Fruit fly (Drosophila melanogaster) whole organism, prepupa: ENCODE measurements around the gene Wdr24.

ENCODE experiments used
- Blimp-1 ChIP-seq: fragments of 200-800 bp; sonication (Bioruptor generic); optimal IDR thresholded peaks from 3 replicates; lab custom pipeline; 2017; ENCODE audit warnings: missing biosample characterization, missing genetic modification characterization, mild to moderate bottlenecking, moderate library complexity, missing genetic modification reagents
- CG10631 ChIP-seq: fragments of 200-800 bp; sonication (Bioruptor generic); optimal IDR thresholded peaks from 2 replicates; lab custom pipeline; 2016; ENCODE audit warnings: missing biosample characterization, missing genetic modification characterization
- CG10669 ChIP-seq: fragments of 200-800 bp; sonication (Bioruptor generic); optimal IDR thresholded peaks from 3 replicates; lab custom pipeline; 2018; ENCODE audit warnings: missing biosample characterization, mild to moderate bottlenecking, missing genetic modification characterization, moderate library complexity
- CG11294 ChIP-seq: fragments of 200-800 bp; sonication (Bioruptor generic); IDR thresholded peaks from 2 replicates; pipeline ENCODE4 v1.3.6; 2022; ENCODE audit warnings: missing biosample characterization, missing genetic modification characterization
- CG11762 ChIP-seq: fragments of 200-800 bp; sonication (Bioruptor generic); optimal IDR thresholded peaks from 3 replicates; lab custom pipeline; 2016; ENCODE audit warnings: missing biosample characterization, missing genetic modification characterization; ENCODE audit not compliant: insufficient read depth
- CG11902 ChIP-seq: fragments of 200-800 bp; sonication (Bioruptor generic); optimal IDR thresholded peaks from 3 replicates; lab custom pipeline; 2016; ENCODE audit warnings: missing biosample characterization, missing genetic modification characterization
- CG15336 ChIP-seq: fragments of 200-800 bp; sonication (Bioruptor generic); IDR thresholded peaks from 2 replicates; pipeline ENCODE4 v1.3.6; 2022; ENCODE audit warnings: missing biosample characterization, missing genetic modification characterization
- CG16779 ChIP-seq: fragments of 200-800 bp; sonication (Bioruptor generic); optimal IDR thresholded peaks from 3 replicates; lab custom pipeline; 2017; ENCODE audit warnings: missing biosample characterization, mild to moderate bottlenecking, missing genetic modification characterization
- CG31627 ChIP-seq: fragments of 200-800 bp; sonication (Bioruptor generic); optimal IDR thresholded peaks from 3 replicates; lab custom pipeline; 2016; ENCODE audit warnings: missing biosample characterization, missing genetic modification characterization
- CG32006 ChIP-seq: fragments of 200-800 bp; sonication (Bioruptor generic); optimal IDR thresholded peaks from 3 replicates; lab custom pipeline; 2017; ENCODE audit warnings: missing biosample characterization, mild to moderate bottlenecking, missing genetic modification characterization
- CG34406 ChIP-seq: fragments of 200-800 bp; sonication (Bioruptor generic); optimal IDR thresholded peaks from 3 replicates; lab custom pipeline; 2016; ENCODE audit warnings: missing biosample characterization, missing genetic modification characterization
- CG3919 ChIP-seq: fragments of 200-800 bp; sonication (Bioruptor generic); optimal IDR thresholded peaks from 3 replicates; lab custom pipeline; 2016; ENCODE audit warnings: missing biosample characterization, missing genetic modification characterization
- CG4318 ChIP-seq: fragments of 200-800 bp; sonication (Bioruptor generic); optimal IDR thresholded peaks from 3 replicates; lab custom pipeline; 2017; ENCODE audit warnings: missing biosample characterization, mild to moderate bottlenecking, missing genetic modification characterization
- CG6163 ChIP-seq: fragments of 200-800 bp; sonication (Bioruptor generic); IDR thresholded peaks from 3 replicates; pipeline ENCODE4 v1.3.6; 2022; ENCODE audit warnings: missing biosample characterization, missing genetic modification characterization
- CG6276 ChIP-seq: fragments of 200-800 bp; sonication (Bioruptor generic); optimal IDR thresholded peaks from 2 replicates; lab custom pipeline; 2017; ENCODE audit warnings: missing biosample characterization, mild to moderate bottlenecking, missing genetic modification characterization
- CG6792 ChIP-seq: fragments of 200-800 bp; sonication (Bioruptor generic); optimal IDR thresholded peaks from 3 replicates; lab custom pipeline; 2016; ENCODE audit warnings: missing biosample characterization, missing genetic modification characterization
- CG6854 ChIP-seq: fragments of 200-800 bp; sonication (Bioruptor generic); optimal IDR thresholded peaks from 2 replicates; lab custom pipeline; 2017; ENCODE audit warnings: missing biosample characterization, mild to moderate bottlenecking, missing genetic modification characterization
- CG7368 ChIP-seq: fragments of 200-800 bp; sonication (Bioruptor generic); optimal IDR thresholded peaks from 3 replicates; lab custom pipeline; 2016; ENCODE audit warnings: missing biosample characterization, missing genetic modification characterization
- CG8119 ChIP-seq: fragments of 200-800 bp; sonication (Bioruptor generic); IDR thresholded peaks from 3 replicates; pipeline ENCODE4 v1.3.6; 2022; ENCODE audit warnings: missing biosample characterization, missing genetic modification characterization
- CG8319 ChIP-seq: fragments of 200-800 bp; sonication (Bioruptor generic); optimal IDR thresholded peaks from 3 replicates; lab custom pipeline; 2016; ENCODE audit warnings: missing biosample characterization, missing genetic modification characterization
- CG8632 ChIP-seq: fragments of 200-800 bp; sonication (Bioruptor generic); optimal IDR thresholded peaks from 3 replicates; lab custom pipeline; 2016; ENCODE audit warnings: missing biosample characterization, missing genetic modification characterization
- CG9139 ChIP-seq: fragments of 200-800 bp; sonication (Bioruptor generic); optimal IDR thresholded peaks from 3 replicates; lab custom pipeline; 2017; ENCODE audit warnings: missing biosample characterization, mild to moderate bottlenecking, missing genetic modification characterization
- Eip75B ChIP-seq: fragments of 200-800 bp; sonication (Bioruptor generic); optimal IDR thresholded peaks from 3 replicates; lab custom pipeline; 2016; ENCODE audit warnings: missing biosample characterization, missing genetic modification characterization
- Eip78C ChIP-seq: fragments of 200-800 bp; sonication (Bioruptor generic); peaks from one replicate; lab custom pipeline; 2016; ENCODE audit warnings: missing biosample characterization, missing genetic modification characterization
- Eip93F ChIP-seq: fragments of 200-800 bp; sonication (Bioruptor generic); optimal IDR thresholded peaks from 2 replicates; lab custom pipeline; 2016; ENCODE audit warnings: missing biosample characterization, mild to moderate bottlenecking, missing genetic modification characterization
- Ets21C ChIP-seq: fragments of 200-800 bp; sonication (Bioruptor generic); optimal IDR thresholded peaks from 3 replicates; lab custom pipeline; 2016; ENCODE audit warnings: missing biosample characterization, missing genetic modification characterization
- Gug ChIP-seq: fragments of 200-800 bp; sonication (Bioruptor generic); IDR thresholded peaks from 2 replicates; pipeline ENCODE4 v1.3.6; 2022; ENCODE audit warnings: missing biosample characterization, missing genetic modification characterization
- Hr38 ChIP-seq: sonication (Bioruptor generic); optimal IDR thresholded peaks from 2 replicates; lab custom pipeline; 2016; ENCODE audit warnings: missing biosample characterization, missing genetic modification characterization
- Hr39 ChIP-seq: fragments of 200-800 bp; sonication (Bioruptor generic); optimal IDR thresholded peaks from 2 replicates; lab custom pipeline; 2016; ENCODE audit warnings: missing biosample characterization, missing genetic modification characterization
- Lpt ChIP-seq: fragments of 200-800 bp; sonication (Bioruptor generic); optimal IDR thresholded peaks from 3 replicates; lab custom pipeline; 2016; ENCODE audit warnings: missing biosample characterization, missing genetic modification characterization
- Met ChIP-seq: fragments of 200-800 bp; sonication (Bioruptor generic); optimal IDR thresholded peaks from 3 replicates; lab custom pipeline; 2016; ENCODE audit warnings: missing biosample characterization, missing genetic modification characterization
- OdsH ChIP-seq: fragments of 200-800 bp; sonication (Bioruptor generic); optimal IDR thresholded peaks from 3 replicates; lab custom pipeline; 2016; ENCODE audit warnings: missing biosample characterization, missing genetic modification characterization
- Smox ChIP-seq: fragments of 200-800 bp; sonication (Bioruptor generic); optimal IDR thresholded peaks from 3 replicates; lab custom pipeline; 2016; ENCODE audit warnings: missing biosample characterization, missing genetic modification characterization
- Sox102F ChIP-seq: fragments of 200-800 bp; sonication (Bioruptor generic); optimal IDR thresholded peaks from 2 replicates; lab custom pipeline; 2016; ENCODE audit warnings: missing biosample characterization, mild to moderate bottlenecking, missing genetic modification characterization
- Sox15 ChIP-seq: fragments of 200-800 bp; sonication (Bioruptor generic); optimal IDR thresholded peaks from 3 replicates; lab custom pipeline; 2016; ENCODE audit warnings: missing biosample characterization, missing genetic modification characterization
- achi ChIP-seq: fragments of 200-800 bp; sonication (Bioruptor generic); optimal IDR thresholded peaks from 3 replicates; lab custom pipeline; 2016; ENCODE audit warnings: missing biosample characterization, missing genetic modification characterization
- acj6 ChIP-seq: fragments of 200-800 bp; sonication (Bioruptor generic); optimal IDR thresholded peaks from 3 replicates; lab custom pipeline; 2016; ENCODE audit warnings: missing biosample characterization, missing genetic modification characterization
- cyc ChIP-seq: fragments of 200-800 bp; sonication (Bioruptor generic); optimal IDR thresholded peaks from 3 replicates; lab custom pipeline; 2016; ENCODE audit warnings: missing biosample characterization, missing genetic modification characterization
- dac ChIP-seq: fragments of 200-800 bp; sonication (Bioruptor generic); optimal IDR thresholded peaks from 2 replicates; lab custom pipeline; 2017; ENCODE audit warnings: missing biosample characterization, mild to moderate bottlenecking, missing genetic modification characterization
- dsx ChIP-seq: fragments of 200-800 bp; optimal IDR thresholded peaks from 3 replicates; lab custom pipeline; 2019; ENCODE audit warnings: missing biosample characterization, mild to moderate bottlenecking, missing genetic modification characterization, moderate library complexity; ENCODE audit not compliant: poor library complexity, severe bottlenecking
- esn ChIP-seq: fragments of 200-800 bp; sonication (Bioruptor generic); optimal IDR thresholded peaks from 2 replicates; lab custom pipeline; 2016; ENCODE audit warnings: missing biosample characterization, mild to moderate bottlenecking, missing genetic modification characterization, moderate library complexity
- fd59A ChIP-seq: fragments of 200-800 bp; sonication (Bioruptor generic); optimal IDR thresholded peaks from 2 replicates; lab custom pipeline; 2017; ENCODE audit warnings: missing biosample characterization, mild to moderate bottlenecking, missing genetic modification characterization, missing genetic modification reagents
- fd85E ChIP-seq: fragments of 200-800 bp; sonication (Bioruptor generic); optimal IDR thresholded peaks from 3 replicates; lab custom pipeline; 2016; ENCODE audit warnings: missing biosample characterization, missing genetic modification characterization
- fkh ChIP-seq: fragments of 200-800 bp; sonication (Bioruptor generic); optimal IDR thresholded peaks from 3 replicates; lab custom pipeline; 2017; ENCODE audit warnings: missing biosample characterization, mild to moderate bottlenecking, missing genetic modification characterization, moderate library complexity
- lz ChIP-seq: fragments of 200-800 bp; sonication (Bioruptor generic); optimal IDR thresholded peaks from 3 replicates; lab custom pipeline; 2016; ENCODE audit warnings: missing biosample characterization, missing genetic modification characterization
- net ChIP-seq: fragments of 200-800 bp; sonication (Bioruptor generic); optimal IDR thresholded peaks from 3 replicates; lab custom pipeline; 2016; ENCODE audit warnings: missing biosample characterization, missing genetic modification characterization
- pdm3 ChIP-seq: fragments of 200-800 bp; sonication (Bioruptor generic); optimal IDR thresholded peaks from 3 replicates; lab custom pipeline; 2016; ENCODE audit warnings: missing biosample characterization, missing genetic modification characterization
- salr ChIP-seq, 2 experiments: fragments of 200-800 bp; sonication (Bioruptor generic); optimal IDR thresholded peaks; 3 replicates each; lab custom pipeline; 2016 to 2018; ENCODE audit warnings: missing biosample characterization in 2 of 2, missing genetic modification characterization in 2 of 2, mild to moderate bottlenecking in 1 of 2
- spab ChIP-seq: fragments of 200-800 bp; sonication (Bioruptor generic); optimal IDR thresholded peaks from 2 replicates; lab custom pipeline; 2017; ENCODE audit warnings: missing biosample characterization, mild to moderate bottlenecking, missing genetic modification characterization, missing genetic modification reagents
- svp ChIP-seq: fragments of 200-800 bp; sonication (Bioruptor generic); peaks from one replicate; lab custom pipeline; 2016; ENCODE audit warnings: missing biosample characterization, missing genetic modification characterization
- topi ChIP-seq: fragments of 200-800 bp; sonication (Bioruptor generic); optimal IDR thresholded peaks from 3 replicates; lab custom pipeline; 2016; ENCODE audit warnings: missing biosample characterization, missing genetic modification characterization
- vri ChIP-seq: fragments of 200-800 bp; sonication (Bioruptor generic); optimal IDR thresholded peaks from 3 replicates; lab custom pipeline; 2016; ENCODE audit warnings: missing biosample characterization, mild to moderate bottlenecking, missing genetic modification characterization

Wdr24 gene

dm6 chr3R:29758129-29758733, 13.3 kb upstream of the Wdr24 start:
- peak; percentile 62 for TF ChIP-seq CG34406 (GFP tag; lab: Kevin White, UChicago)
- TF ChIP-seq Sox102F (GFP tag; lab: Kevin White, UChicago) = peak; percentile 36
- peak; percentile 63 for TF ChIP-seq svp (GFP tag; lab: Kevin White, UChicago)
- peak; percentile 41 for TF ChIP-seq CG10669 (GFP tag; lab: Kevin White, UChicago)
- no peak for TF ChIP-seq fd59A
- TF ChIP-seq CG11762 (GFP tag; lab: Kevin White, UChicago) = peak; percentile 35
- peak; percentile 39 for TF ChIP-seq lz (GFP tag; lab: Kevin White, UChicago)
- peak; percentile 67 for TF ChIP-seq OdsH (GFP tag; lab: Kevin White, UChicago)
- TF ChIP-seq Eip75B (GFP tag; lab: Kevin White, UChicago) = peak; percentile 50
- TF ChIP-seq Ets21C = no peak
- peak; percentile 59 for TF ChIP-seq acj6 (GFP tag; lab: Kevin White, UChicago)
- TF ChIP-seq Hr38 (GFP tag; lab: Kevin White, UChicago) = no peak
- TF ChIP-seq spab (GFP tag; lab: Kevin White, UChicago) = peak; percentile 23
- TF ChIP-seq fd85E (GFP tag; lab: Kevin White, UChicago) = peak; percentile 13
- TF ChIP-seq cyc (GFP tag; lab: Kevin White, UChicago) = peak; percentile 39
- peak; percentile 71 for TF ChIP-seq pdm3 (GFP tag; lab: Kevin White, UChicago)
- TF ChIP-seq CG6276 = peak; percentile 71
- peak; percentile 80 for TF ChIP-seq Eip78C (GFP tag; lab: Kevin White, UChicago)
- peak; percentile 49 for TF ChIP-seq CG7368 (GFP tag; lab: Kevin White, UChicago)
- peak in 1 of 2 experiments; percentile 11 for TF ChIP-seq salr (GFP tag; optimal IDR thresholded peaks at IDR 0.05; lab: Kevin White, UChicago)
- peak; percentile 57 for TF ChIP-seq CG4318 (GFP tag; lab: Kevin White, UChicago)
- TF ChIP-seq Lpt (GFP tag; lab: Kevin White, UChicago) = peak; percentile 38
- TF ChIP-seq fkh (GFP tag; lab: Kevin White, UChicago) = no peak
- no peak for TF ChIP-seq Blimp-1 (GFP tag; lab: Kevin White, UChicago)
- peak; percentile 68 for TF ChIP-seq Gug (GFP tag; lab: Robert Waterston, UW)
- TF ChIP-seq achi (GFP tag; lab: Kevin White, UChicago) = peak; percentile 63
- peak; percentile 33 for TF ChIP-seq Smox (GFP tag; lab: Kevin White, UChicago)
- peak; percentile 85 for TF ChIP-seq CG6163 (GFP tag; lab: Robert Waterston, UW)
- peak; percentile 49 for TF ChIP-seq net (GFP tag; lab: Kevin White, UChicago)
- peak; percentile 57 for TF ChIP-seq esn
- TF ChIP-seq CG8119 (GFP tag; lab: Robert Waterston, UW) = peak; percentile 83
- peak; percentile 53 for TF ChIP-seq CG6792
- peak; percentile 43 for TF ChIP-seq Hr39 (GFP tag; lab: Kevin White, UChicago)
- TF ChIP-seq CG32006 (GFP tag; lab: Kevin White, UChicago) = peak; percentile 78
- no peak for TF ChIP-seq Sox15 (GFP tag; lab: Kevin White, UChicago)
- peak; percentile 34 for TF ChIP-seq CG11902 (GFP tag; lab: Kevin White, UChicago)
- peak; percentile 59 for TF ChIP-seq Met (GFP tag; lab: Kevin White, UChicago)
- no peak for TF ChIP-seq CG6854 (GFP tag; lab: Kevin White, UChicago)
- peak; percentile 57; the same call in 1 of the 2 replicates for TF ChIP-seq CG11294 (GFP tag; lab: Robert Waterston, UW)
- TF ChIP-seq CG9139 = no peak
- TF ChIP-seq CG10631 = peak; percentile 40
- TF ChIP-seq topi (GFP tag; lab: Kevin White, UChicago) = peak; percentile 44
- TF ChIP-seq CG16779 (tag; lab: Kevin White, UChicago) = no peak
- no peak for TF ChIP-seq vri (GFP tag; lab: Kevin White, UChicago)
- TF ChIP-seq CG3919 (GFP tag; lab: Kevin White, UChicago) = peak; percentile 68
- peak; percentile 77 for TF ChIP-seq dsx (GFP tag; lab: Kevin White, UChicago)
- TF ChIP-seq CG8319 (GFP tag; lab: Kevin White, UChicago) = peak; percentile 45
- TF ChIP-seq CG15336 = peak; percentile 88
- peak; percentile 36 for TF ChIP-seq dac (GFP tag; lab: Kevin White, UChicago)
- peak; percentile 60 for TF ChIP-seq CG8632 (GFP tag; lab: Kevin White, UChicago)
- peak; percentile 43 for TF ChIP-seq CG31627
- TF ChIP-seq Eip93F (GFP tag; lab: Kevin White, UChicago) = no peak
